Worm (Caenorhabditis elegans) whole organism, L1 larva: ENCODE results near the gene T01G1.2.
A peak's percentile ranks its signal among the peaks of the same experiment; 100 is the strongest.

Experiments
- Y116A8C.19 ChIP-seq: sonication (generic microtip); optimal IDR thresholded peaks from 2 replicates; lab custom pipeline; 2016; ENCODE audit warnings: missing compliant biosample characterization, missing genetic modification characterization, borderline replicate concordance
- dpl-1 ChIP-seq, 3 experiments: fragments of 150-350 bp in 2 of 3; sonication (generic microtip) in 1 of 3; optimal IDR thresholded peaks; 2 replicates each; lab custom pipeline; 2014 to 2017; ENCODE audit warnings: missing biosample characterization in 3 of 3, missing genetic modification characterization in 3 of 3, missing genetic modification reagents in 3 of 3
- dsc-1 ChIP-seq: sonication (generic microtip); optimal IDR thresholded peaks from 2 replicates; lab custom pipeline; 2016; ENCODE audit warnings: mild to moderate bottlenecking, missing genetic modification characterization, missing compliant biosample characterization
- efl-1 ChIP-seq, 4 experiments: fragments of 150-350 bp; optimal IDR thresholded peaks in 3 of 4; peaks in 1 of 4; 1 replicate in 1 of 4; 2 replicates in 3 of 4; lab custom pipeline; 2014; ENCODE audit warnings: missing biosample characterization in 2 of 4, missing genetic modification characterization in 2 of 4, missing genetic modification reagents in 2 of 4
- egl-13 ChIP-seq: sonication (generic microtip); optimal IDR thresholded peaks from 2 replicates; lab custom pipeline; 2016; ENCODE audit warnings: missing genotype, missing genetic modification reagents, missing genetic modification characterization, missing compliant biosample characterization
- elt-2 ChIP-seq: sonication (generic microtip); optimal IDR thresholded peaks from 2 replicates; lab custom pipeline; 2016; ENCODE audit warnings: missing genetic modification characterization, mild to moderate bottlenecking, inconsistent platforms, missing compliant biosample characterization, missing genetic modification reagents
- fkh-8 ChIP-seq: sonication (generic microtip); optimal IDR thresholded peaks from 2 replicates; lab custom pipeline; 2016; ENCODE audit warnings: mild to moderate bottlenecking, missing genetic modification characterization, missing compliant biosample characterization
- fos-1 ChIP-seq: fragments of 150-350 bp; optimal IDR thresholded peaks from 2 replicates; lab custom pipeline; 2014; ENCODE audit warnings: missing biosample characterization, missing genetic modification characterization
- hpl-2 ChIP-seq: fragments of 150-350 bp; optimal IDR thresholded peaks from 2 replicates; lab custom pipeline; 2014; ENCODE audit warnings: missing biosample characterization, missing genetic modification reagents, missing genetic modification characterization
- isw-1 ChIP-seq: fragments of 200-800 bp; sonication (Bioruptor generic); IDR thresholded peaks from 2 replicates; pipeline ENCODE4 v1.3.6; 2022; ENCODE audit warnings: missing genetic modification characterization, missing compliant biosample characterization
- lin-14 ChIP-seq: fragments of 200-800 bp; sonication (Bioruptor generic); optimal IDR thresholded peaks from 2 replicates; lab custom pipeline; 2018; ENCODE audit warnings: mild to moderate bottlenecking, missing genetic modification characterization, moderate library complexity, missing compliant biosample characterization
- lin-39 ChIP-seq: fragments of 150-350 bp; optimal IDR thresholded peaks from 2 replicates; lab custom pipeline; 2014; ENCODE audit warnings: missing biosample characterization, missing genetic modification reagents, missing genetic modification characterization
- lir-3 ChIP-seq: sonication (generic microtip); optimal IDR thresholded peaks from 2 replicates; lab custom pipeline; 2016; ENCODE audit warnings: mild to moderate bottlenecking, missing genetic modification characterization, moderate library complexity, missing compliant biosample characterization; ENCODE audit not compliant: poor library complexity
- lsy-2 ChIP-seq, 2 experiments: fragments of 150-350 bp; optimal IDR thresholded peaks; 2 replicates each; lab custom pipeline; 2014; ENCODE audit warnings: missing biosample characterization in 2 of 2, missing genetic modification characterization in 2 of 2
- mdl-1 ChIP-seq, 2 experiments: fragments of 150-350 bp; optimal IDR thresholded peaks; 2 replicates each; lab custom pipeline; 2014 to 2017; ENCODE audit warnings: missing biosample characterization in 2 of 2, missing genetic modification characterization in 2 of 2, inconsistent platforms in 1 of 2
- mef-2 ChIP-seq: fragments of 150-350 bp; optimal IDR thresholded peaks from 2 replicates; lab custom pipeline; 2014; ENCODE audit warnings: missing biosample characterization, missing genetic modification characterization
- mep-1 ChIP-seq: fragments of 150-350 bp; optimal IDR thresholded peaks from 2 replicates; lab custom pipeline; 2014; ENCODE audit warnings: missing biosample characterization, missing genetic modification characterization
- nhr-12 ChIP-seq: sonication (generic microtip); optimal IDR thresholded peaks from 2 replicates; lab custom pipeline; 2017; ENCODE audit warnings: missing biosample characterization, missing genetic modification characterization
- nhr-20 ChIP-seq: sonication (generic microtip); optimal IDR thresholded peaks from 2 replicates; lab custom pipeline; 2016; ENCODE audit warnings: mild to moderate bottlenecking, missing genetic modification characterization, missing compliant biosample characterization
- nhr-28 ChIP-seq: fragments of 150-350 bp; optimal IDR thresholded peaks from 2 replicates; lab custom pipeline; 2014; ENCODE audit warnings: missing biosample characterization, missing genetic modification characterization
- nhr-47 ChIP-seq: sonication (generic microtip); optimal IDR thresholded peaks from 2 replicates; lab custom pipeline; 2016; ENCODE audit warnings: mild to moderate bottlenecking, missing genetic modification characterization, moderate library complexity, missing compliant biosample characterization
- nhr-71 ChIP-seq: sonication (generic microtip); optimal IDR thresholded peaks from 2 replicates; lab custom pipeline; 2016; ENCODE audit warnings: mild to moderate bottlenecking, missing genetic modification characterization, moderate library complexity, missing compliant biosample characterization
- pag-3 ChIP-seq: sonication (generic microtip); optimal IDR thresholded peaks from 2 replicates; lab custom pipeline; 2017; ENCODE audit warnings: missing genetic modification characterization, mild to moderate bottlenecking, missing compliant biosample characterization, antibody characterized with exemption, borderline replicate concordance; ENCODE audit not compliant: insufficient read depth
- pax-3 ChIP-seq: fragments of 200-800 bp; sonication (Bioruptor generic); optimal IDR thresholded peaks from 2 replicates; lab custom pipeline; 2018; ENCODE audit warnings: mild to moderate bottlenecking, missing genetic modification characterization, moderate library complexity, missing compliant biosample characterization
- rnt-1 ChIP-seq: sonication (generic microtip); optimal IDR thresholded peaks from 2 replicates; lab custom pipeline; 2016; ENCODE audit warnings: mild to moderate bottlenecking, missing genetic modification characterization, moderate library complexity, missing compliant biosample characterization
- skn-1 ChIP-seq: fragments of 150-350 bp; optimal IDR thresholded peaks from 2 replicates; lab custom pipeline; 2014; ENCODE audit warnings: missing biosample characterization, missing genetic modification characterization
- snpc-4 ChIP-seq: fragments of 150-350 bp; optimal IDR thresholded peaks from 2 replicates; lab custom pipeline; 2014; ENCODE audit warnings: missing biosample characterization, missing genetic modification characterization
- snu-23 ChIP-seq: sonication (generic microtip); optimal IDR thresholded peaks from 2 replicates; lab custom pipeline; 2016; ENCODE audit warnings: missing genetic modification characterization, missing compliant biosample characterization
- sup-37 ChIP-seq: fragments of 200-800 bp; sonication (Bioruptor generic); optimal IDR thresholded peaks from 2 replicates; lab custom pipeline; 2018; ENCODE audit warnings: mild to moderate bottlenecking, missing genetic modification characterization, missing compliant biosample characterization
- swsn-7 ChIP-seq: sonication (generic microtip); optimal IDR thresholded peaks from 2 replicates; lab custom pipeline; 2016; ENCODE audit warnings: missing genetic modification characterization, missing compliant biosample characterization
- tlp-1 ChIP-seq: fragments of 150-350 bp; optimal IDR thresholded peaks from 2 replicates; lab custom pipeline; 2014; ENCODE audit warnings: missing biosample characterization, missing genetic modification characterization
- unc-130 ChIP-seq: fragments of 150-350 bp; optimal IDR thresholded peaks from 2 replicates; lab custom pipeline; 2017; ENCODE audit warnings: missing biosample characterization, missing genetic modification characterization, inconsistent platforms
- unc-30 ChIP-seq: sonication (generic microtip); optimal IDR thresholded peaks from 2 replicates; lab custom pipeline; 2017; ENCODE audit warnings: missing biosample characterization, missing genetic modification characterization
- unc-98 ChIP-seq: fragments of 200-800 bp; sonication (Bioruptor generic); IDR thresholded peaks from 2 replicates; pipeline ENCODE4 v1.3.6; 2022; ENCODE audit warnings: missing genetic modification characterization, missing compliant biosample characterization
- xbp-1 ChIP-seq: sonication (generic microtip); optimal IDR thresholded peaks from 2 replicates; lab custom pipeline; 2016; ENCODE audit warnings: missing genetic modification characterization, missing compliant biosample characterization
- zip-4 ChIP-seq: fragments of 200-800 bp; sonication (Bioruptor generic); optimal IDR thresholded peaks from 2 replicates; lab custom pipeline; 2018; ENCODE audit warnings: mild to moderate bottlenecking, missing genetic modification characterization, moderate library complexity, missing compliant biosample characterization
- ztf-4 ChIP-seq: fragments of 150-350 bp; optimal IDR thresholded peaks from 2 replicates; lab custom pipeline; 2014; ENCODE audit warnings: missing biosample characterization, missing genetic modification characterization

Gene T01G1.2

DNA sequence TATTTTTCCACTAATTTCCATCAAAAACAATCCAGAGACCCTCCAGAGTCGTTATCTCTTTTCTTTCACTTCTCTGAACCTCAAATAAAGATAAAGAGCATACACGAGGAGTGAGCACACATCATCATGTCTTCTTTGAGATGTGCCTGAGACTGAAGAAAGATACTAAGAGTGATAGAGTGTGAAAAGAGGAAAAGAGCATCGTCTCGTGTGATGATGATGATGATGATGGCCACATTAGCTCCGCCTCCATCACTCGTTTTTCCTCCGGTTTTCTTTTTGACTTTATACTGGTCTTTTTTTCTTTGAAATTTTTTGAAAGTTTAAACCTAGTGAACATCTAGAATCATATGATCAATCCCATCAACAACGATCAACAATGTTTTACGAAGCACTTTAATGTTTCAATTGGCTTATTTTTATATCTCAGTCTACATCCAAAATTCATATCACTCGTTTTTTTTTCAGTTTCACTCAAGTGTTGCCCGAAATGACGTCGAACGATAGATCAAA, at the start of gene T01G1.2:
T01G1.2 (plus strand) TSS at position 463 of the 513 bp plus-strand sequence.
- peak; percentile 47 for TF ChIP-seq skn-1 (tag; lab: Kevin White, UChicago)
- peak in 1 of 3 experiments; percentile 6 for TF ChIP-seq dpl-1 (GFP tag; optimal IDR thresholded peaks at IDR 0.05; lab: Kevin White, UChicago)
- peak; percentile 15 for TF ChIP-seq egl-13 (tag; lab: Kevin White, UChicago)
- TF ChIP-seq unc-130 (tag; lab: Kevin White, UChicago), result peak; percentile 31
- TF ChIP-seq pax-3 (tag; lab: Kevin White, UChicago), result no peak
- peak; percentile 22 for TF ChIP-seq snu-23 (GFP tag; lab: Kevin White, UChicago)
- TF ChIP-seq fkh-8 (tag; lab: Kevin White, UChicago), result no peak
- peak; percentile 7 for TF ChIP-seq mef-2 (tag; lab: Kevin White, UChicago)
- TF ChIP-seq swsn-7 (tag; lab: Kevin White, UChicago), result peak; percentile 15
- TF ChIP-seq lin-14 (GFP tag; lab: Kevin White, UChicago), result peak; percentile 81
- TF ChIP-seq pag-3 (tag; lab: Kevin White, UChicago), result peak; percentile 4
- TF ChIP-seq dsc-1 (tag; lab: Kevin White, UChicago), result peak; percentile 42
- peak; percentile 39 for TF ChIP-seq nhr-47 (tag; lab: Kevin White, UChicago)
- no peak for TF ChIP-seq mep-1
- TF ChIP-seq nhr-71 (tag; lab: Kevin White, UChicago), result peak; percentile 73
- peak; percentile 32 to 56 for TF ChIP-seq lsy-2 (tag; optimal IDR thresholded peaks at IDR 0.05; lab: Kevin White, UChicago)
- peak; percentile 61 for TF ChIP-seq rnt-1
- no peak for TF ChIP-seq Y116A8C.19 (tag; lab: Kevin White, UChicago)
- peak in 1 of 2 experiments; percentile 25 for TF ChIP-seq mdl-1 (tag; optimal IDR thresholded peaks at IDR 0.05; lab: Kevin White, UChicago)
- TF ChIP-seq, all 84 proteins: peak for 15

DNA sequence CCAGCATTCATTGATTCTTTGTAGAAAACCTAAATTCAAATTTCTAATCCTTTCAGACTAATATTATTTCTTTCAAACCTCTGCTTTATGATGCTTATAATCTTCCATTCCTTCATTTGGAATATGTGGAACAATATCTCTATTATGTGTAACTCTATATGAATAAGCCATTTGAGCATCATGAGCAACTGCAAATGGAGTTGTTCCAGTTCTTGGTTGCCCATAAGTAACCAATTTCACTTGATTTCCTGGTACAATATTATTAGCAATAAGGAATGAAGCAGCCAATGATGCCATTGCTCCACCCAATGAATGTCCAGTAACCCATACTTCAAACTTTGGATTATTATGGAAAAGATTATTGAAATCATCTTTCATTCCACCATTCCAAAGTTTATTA, 49.2 kb upstream of the T01G1.2 start:
- TF ChIP-seq dsc-1 (tag; lab: Kevin White, UChicago) (peak; percentile 55), efl-1 (optimal IDR thresholded peaks at IDR 0.05; lab: Kevin White, UChicago) (no peak), efl-1 (GFP tag; optimal IDR thresholded peaks at IDR 0.05 in 1 of 2; lab: Kevin White, UChicago) (peak in 1 of 2 experiments; percentile 67), zip-4 (GFP tag; lab: Kevin White, UChicago) (no peak)

DNA sequence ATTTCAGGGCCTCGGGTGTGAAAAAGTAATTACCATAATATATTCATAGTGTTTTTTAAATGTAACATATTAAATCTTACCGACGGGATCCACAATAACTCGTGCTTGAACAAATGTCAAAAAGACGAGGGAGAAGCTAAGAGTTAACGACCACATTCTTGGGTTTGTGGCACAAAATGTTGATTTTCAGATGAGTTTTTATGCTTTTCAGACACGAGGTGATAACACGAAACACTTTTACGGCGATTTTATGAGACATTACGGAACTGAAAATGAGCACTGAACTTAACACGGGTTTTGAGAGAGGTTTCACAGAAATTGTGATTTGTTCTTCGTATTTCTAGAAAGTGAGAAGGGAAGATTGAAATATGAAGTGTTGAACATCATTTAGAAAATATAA, 47.7 kb upstream of the T01G1.2 start, which contains the start of gene B0035.13:
B0035.13 (minus strand) TSS at position 173 of the 400 bp plus-strand sequence.
- no peak for TF ChIP-seq lsy-2 (tag; optimal IDR thresholded peaks at IDR 0.05; lab: Kevin White, UChicago)
- TF ChIP-seq elt-2, result peak; percentile 42
- TF ChIP-seq efl-1 (optimal IDR thresholded peaks at IDR 0.05; lab: Kevin White, UChicago), result no peak
- peak in 1 of 2 experiments; percentile 19 for TF ChIP-seq efl-1 (GFP tag; optimal IDR thresholded peaks at IDR 0.05 in 1 of 2; lab: Kevin White, UChicago)
- TF ChIP-seq, all 84 proteins: peak for 2

DNA sequence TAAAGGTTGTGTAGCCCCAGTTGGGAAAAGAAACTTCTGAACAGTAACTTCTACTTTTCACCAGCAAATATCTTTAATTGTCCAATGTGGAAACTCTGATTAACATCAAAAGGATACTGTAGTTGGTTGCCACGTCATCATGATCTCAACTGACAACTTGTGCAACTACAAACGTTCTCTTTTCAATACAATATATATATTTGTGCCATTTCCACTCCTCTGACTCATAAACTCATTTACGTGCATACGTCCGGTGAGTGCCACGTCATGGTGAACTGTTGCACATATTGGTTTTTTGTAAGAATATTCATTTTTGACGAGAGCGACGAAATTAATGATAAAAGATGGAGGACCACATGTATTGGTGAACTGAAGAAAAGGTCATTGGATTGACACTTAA, 46.4 kb upstream of the T01G1.2 start:
- TF ChIP-seq nhr-12 (tag; lab: Kevin White, UChicago) (no peak), unc-98 (GFP tag; lab: Robert Waterston, UW) (no peak), nhr-47 (tag; lab: Kevin White, UChicago) (no peak), lin-14 (GFP tag; lab: Kevin White, UChicago) (no peak), unc-30 (no peak), sup-37 (GFP tag; lab: Kevin White, UChicago) (no peak), nhr-20 (tag; lab: Kevin White, UChicago) (no peak), nhr-28 (no peak), fos-1 (tag; lab: Kevin White, UChicago) (no peak), hpl-2 (GFP tag; lab: Kevin White, UChicago) (no peak), lir-3 (tag; lab: Kevin White, UChicago) (no peak), snpc-4 (no peak), snu-23 (GFP tag; lab: Kevin White, UChicago) (no peak), lin-39 (tag; lab: Kevin White, UChicago) (no peak), tlp-1 (no peak), isw-1 (no peak), ztf-4 (tag; lab: Kevin White, UChicago) (no peak), xbp-1 (no peak)
